Worm (Caenorhabditis elegans) whole organism, L3 larva: ENCODE data around the gene clec-135.

Source experiments
- ceh-82 ChIP-seq: fragments of 150-350 bp; optimal IDR thresholded peaks from 2 replicates; lab custom pipeline; 2014; ENCODE audit warnings: missing biosample characterization, missing genetic modification characterization
- nhr-11 ChIP-seq: fragments of 150-350 bp; optimal IDR thresholded peaks from 2 replicates; lab custom pipeline; 2014; ENCODE audit warnings: missing biosample characterization, missing genetic modification characterization
- snpc-4 ChIP-seq: fragments of 150-350 bp; optimal IDR thresholded peaks from 2 replicates; lab custom pipeline; 2014; ENCODE audit warnings: missing biosample characterization, missing genetic modification characterization
- tbx-2 ChIP-seq: sonication (generic microtip); optimal IDR thresholded peaks from 2 replicates; lab custom pipeline; 2016; ENCODE audit warnings: mild to moderate bottlenecking, missing genetic modification characterization, missing compliant biosample characterization

ce11 chrII:4301307-4301706 is 42.7 kb upstream of the clec-135 start, which contains the start of gene gtf-2F1:
- TF ChIP-seq tbx-2 (no peak), snpc-4 (tag; lab: Kevin White, UChicago) (no peak), ceh-82 (no peak), nhr-11 (no peak)
